Worm (Caenorhabditis elegans): Measurements from ENCODE around the gene C02F4.5.

Gene C02F4.5

ce11 chrIV:10567822-10568221, 43.9 kb upstream of the C02F4.5 start:
- TF ChIP-seq ceh-79 (tag; optimal IDR thresholded peaks at IDR 0.05) (no peak), T07F8.4 (tag; optimal IDR thresholded peaks at IDR 0.05) (no peak), F52B5.7 (tag; optimal IDR thresholded peaks at IDR 0.05) (no peak), ztf-22 (GFP tag; optimal IDR thresholded peaks at IDR 0.05) (no peak), pbrm-1 (GFP tag; IDR thresholded peaks at IDR 0.05) (no peak), C17E4.6 (GFP tag; IDR thresholded peaks at IDR 0.05) (no peak), ztf-25 (GFP tag; IDR thresholded peaks at IDR 0.05) (no peak), ztf-6 (GFP tag; IDR thresholded peaks at IDR 0.05) (no peak), egl-18 (GFP tag; IDR thresholded peaks at IDR 0.05) (no peak), ceh-58 (GFP tag; IDR thresholded peaks at IDR 0.05) (no peak)

ce11 chrIV:10565282-10565681, 41.3 kb upstream of the C02F4.5 start:
- TF ChIP-seq sptf-2 (GFP tag; optimal IDR thresholded peaks at IDR 0.05): no peak

ce11 chrIV:10564613-10565012, 40.7 kb upstream of the C02F4.5 start:
- TF ChIP-seq mel-28 (tag; optimal IDR thresholded peaks at IDR 0.05; ENCODE audit: borderline replicate concordance) (no peak), nfya-1 (tag; optimal IDR thresholded peaks at IDR 0.05; ENCODE audit: borderline replicate concordance, insufficient read depth) (no peak), Y67H2A.10 (GFP tag; conservative IDR thresholded peaks at IDR 0.05) (no peak), mxl-1 (tag; optimal IDR thresholded peaks at IDR 0.05) (no peak), lag-1 (GFP tag; IDR thresholded peaks at IDR 0.05) (no peak), F22D6.2 (tag; optimal IDR thresholded peaks at IDR 0.05) (no peak), tbp1 (GFP tag; optimal IDR thresholded peaks at IDR 0.05) (no peak), lin-54 (GFP tag; optimal IDR thresholded peaks at IDR 0.05) (no peak), athp-1 (tag; optimal IDR thresholded peaks at IDR 0.05) (no peak), F57A8.1 (GFP tag; optimal IDR thresholded peaks at IDR 0.05) (no peak), Y53F4B.3 (GFP tag; IDR thresholded peaks at IDR 0.05) (no peak), ccch-3 (GFP tag; optimal IDR thresholded peaks at IDR 0.05) (no peak), egl-44 (GFP tag; IDR thresholded peaks at IDR 0.05) (no peak), efl-1 (GFP tag; optimal IDR thresholded peaks at IDR 0.05) (no peak), egl-18 (GFP tag; IDR thresholded peaks at IDR 0.05) (no peak), F39B2.1 (GFP tag; IDR thresholded peaks at IDR 0.05) (no peak), atf-7 (tag; optimal IDR thresholded peaks at IDR 0.05) (no peak), T26A5.8 (tag; optimal IDR thresholded peaks at IDR 0.05) (no peak)

- no peak for TF ChIP-seq ceh-91 (GFP tag; IDR thresholded peaks at IDR 0.05)
- no peak for TF ChIP-seq K12H6.12 (tag; optimal IDR thresholded peaks at IDR 0.05)
- no peak for TF ChIP-seq him-1 (tag; optimal IDR thresholded peaks at IDR 0.05)
These were observed 37.7 kb upstream of the C02F4.5 start, which contains the start of gene him-8 for ce11 chrIV:10561605-10562004. Gene him-8 (plus strand): TSS chrIV:10561905.

- TF ChIP-seq him-1 (tag; optimal IDR thresholded peaks at IDR 0.05) (no peak), mes-4 (tag; optimal IDR thresholded peaks at IDR 0.05) (no peak), F33H1.4 (GFP tag; IDR thresholded peaks at IDR 0.05) (peak; percentile 23; the same call in 1 of the 2 replicates), hsf-1 (GFP tag; IDR thresholded peaks at IDR 0.05) (0 out of 2 replicates have a peak, but pooled peaks have one; percentile 9), lin-40 (tag; optimal IDR thresholded peaks at IDR 0.05) (no peak), nhr-80 (tag; optimal IDR thresholded peaks at IDR 0.05) (no peak), mel-28 (tag; optimal IDR thresholded peaks at IDR 0.05; ENCODE audit: borderline replicate concordance) (no peak), lag-1 (GFP tag; IDR thresholded peaks at IDR 0.05) (no peak), sea-2 (GFP tag; IDR thresholded peaks at IDR 0.05) (no peak), chd-7 (tag; optimal IDR thresholded peaks at IDR 0.05) (no peak), pbrm-1 (GFP tag; IDR thresholded peaks at IDR 0.05) (no peak), attf-3 (GFP tag; conservative IDR thresholded peaks at IDR 0.05) (no peak), hlh-12 (tag; optimal IDR thresholded peaks at IDR 0.05) (no peak), T26A5.8 (tag; optimal IDR thresholded peaks at IDR 0.05) (no peak), nhr-27 (tag; optimal IDR thresholded peaks at IDR 0.05) (no peak), akir-1 (GFP tag; optimal IDR thresholded peaks at IDR 0.05) (no peak), ceh-100 (GFP tag; IDR thresholded peaks at IDR 0.05) (no peak), dpff-1 (tag; optimal IDR thresholded peaks at IDR 0.05) (no peak), unc-130 (GFP tag; optimal IDR thresholded peaks at IDR 0.05) (no peak)
These were observed 34.5 kb upstream of the C02F4.5 start, which contains the start of gene zim-3 for ce11 chrIV:10558415-10558814. Gene zim-3 (plus strand): TSS chrIV:10558715.
